Comparison of ENCODE assay signal across 3 fruit fly cellular contexts in the genomic region with DNA sequence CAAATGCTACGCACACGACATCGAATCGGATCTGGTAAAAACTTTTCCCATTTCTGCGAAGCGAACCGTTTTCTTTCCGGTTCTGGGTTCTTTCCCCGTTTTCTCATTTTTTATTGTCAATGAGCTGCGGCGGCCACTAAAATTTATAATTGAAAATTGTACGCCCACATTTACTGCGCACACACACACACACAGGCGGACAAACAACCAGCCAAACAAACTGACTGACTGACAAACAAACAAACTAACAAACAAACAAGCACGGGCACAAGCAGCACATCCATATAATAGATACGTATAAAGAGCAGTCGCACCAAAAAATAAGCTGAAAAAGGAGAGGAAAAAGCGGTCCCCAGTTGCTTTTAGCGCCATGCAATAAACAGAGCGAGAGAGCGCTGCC.
TF ChIP-seq lines count a peak whose summit lies in the region.

No protein-coding gene starts in this region.

- no peak for TF ChIP-seq CTCF in whole organism, embryonic (GFP tag; optimal IDR thresholded peaks at IDR 0.05; lab: Kevin White, UChicago)

TF ChIP-seq in whole organism, embryonic, 481 proteins besides CTCF, POLR2A, EP300 and RAD21:
- TF ChIP-seq CG4360 (GFP tag; IDR thresholded peaks at IDR 0.05; lab: Robert Waterston, UW) = 0 out of 2 replicates have a peak, but pooled peaks have one; percentile 12
- TF ChIP-seq CG6854 (GFP tag; optimal IDR thresholded peaks at IDR 0.05; lab: Kevin White, UChicago) = no peak
- peak; percentile 81 for TF ChIP-seq sens (GFP tag; lab: Kevin White, UChicago)
- no peak for TF ChIP-seq CG8924 (tag; optimal IDR thresholded peaks at IDR 0.05; lab: Kevin White, UChicago)
- peak; percentile 2 to 15 for TF ChIP-seq Trl (optimal IDR thresholded peaks at IDR 0.05; lab: Kevin White, UChicago)
- TF ChIP-seq Trl (GFP tag; optimal IDR thresholded peaks at IDR 0.05; lab: Kevin White, UChicago) = no peak
- TF ChIP-seq CG1792 (GFP tag; optimal IDR thresholded peaks at IDR 0.05; lab: Kevin White, UChicago) = no peak
- peak; percentile 19 for TF ChIP-seq Med (GFP tag; lab: Kevin White, UChicago)
- TF ChIP-seq Bgb (GFP tag; IDR thresholded peaks at IDR 0.05; lab: Robert Waterston, UW; ENCODE audit: partially characterized antibody) = 0 out of 2 replicates have a peak, but pooled peaks have one; percentile 9
- no peak for TF ChIP-seq YL-1 (GFP tag; optimal IDR thresholded peaks at IDR 0.05; lab: Kevin White, UChicago)
- TF ChIP-seq Xrp1 (GFP tag; IDR thresholded peaks at IDR 0.05; lab: Robert Waterston, UW) = 0 out of 2 replicates have a peak, but pooled peaks have one; percentile 18
- peak; percentile 51 for TF ChIP-seq CG13894 (tag; optimal IDR thresholded peaks at IDR 0.05; lab: Kevin White, UChicago)
- peak; percentile 45 for TF ChIP-seq cg (GFP tag; optimal IDR thresholded peaks at IDR 0.05; lab: Kevin White, UChicago)
- 0 out of 3 replicates have a peak, but pooled peaks have one; percentile 39 for TF ChIP-seq ci (GFP tag; IDR thresholded peaks at IDR 0.05; lab: Robert Waterston, UW)
- peak; percentile 41 for TF ChIP-seq abd-A (tag; optimal IDR thresholded peaks at IDR 0.05; lab: Kevin White, UChicago)
- no peak for TF ChIP-seq en (GFP tag; optimal IDR thresholded peaks at IDR 0.05; lab: Kevin White, UChicago)
- TF ChIP-seq yki (optimal IDR thresholded peaks at IDR 0.05; lab: Kevin White, UChicago) = no peak
- TF ChIP-seq Sox100B (GFP tag; optimal IDR thresholded peaks at IDR 0.05; lab: Kevin White, UChicago) = no peak
- no peak for TF ChIP-seq CG30020 (tag; optimal IDR thresholded peaks at IDR 0.05; lab: Kevin White, UChicago)
- no peak for TF ChIP-seq CG12942 (GFP tag; optimal IDR thresholded peaks at IDR 0.05; lab: Kevin White, UChicago)
- no peak for TF ChIP-seq Sry-β (GFP tag; optimal IDR thresholded peaks at IDR 0.05; lab: Kevin White, UChicago)
- no peak for TF ChIP-seq HLH4C (GFP tag; IDR thresholded peaks at IDR 0.05; lab: Robert Waterston, UW; ENCODE audit: partially characterized antibody)
- TF ChIP-seq slp2 (GFP tag; optimal IDR thresholded peaks at IDR 0.05; lab: Kevin White, UChicago) = no peak
- 0 out of 2 replicates have a peak, but pooled peaks have one; percentile 23 for TF ChIP-seq chm (GFP tag; IDR thresholded peaks at IDR 0.05; lab: Robert Waterston, UW)
- peak; percentile 28 for TF ChIP-seq kni (GFP tag; optimal IDR thresholded peaks at IDR 0.05; lab: Kevin White, UChicago)
- peak; percentile 60 for TF ChIP-seq CG5180 (GFP tag; optimal IDR thresholded peaks at IDR 0.05; lab: Kevin White, UChicago)
TF ChIP-seq in whole organism, embryonic: peak in this region for 13.

TF ChIP-seq in whole organism, prepupa, 60 proteins besides CTCF, POLR2A, EP300 and RAD21:
- peak; percentile 61 for TF ChIP-seq fkh (GFP tag; optimal IDR thresholded peaks at IDR 0.05; lab: Kevin White, UChicago)
- TF ChIP-seq Eip78C (GFP tag; lab: Kevin White, UChicago) = no peak
- no peak for TF ChIP-seq CG11294 (GFP tag; IDR thresholded peaks at IDR 0.05; lab: Robert Waterston, UW)
- TF ChIP-seq Eip93F (GFP tag; optimal IDR thresholded peaks at IDR 0.05; lab: Kevin White, UChicago) = no peak

TF ChIP-seq in whole organism, wandering third instar larva, 38 proteins besides CTCF, POLR2A, EP300 and RAD21:
- TF ChIP-seq Dfd (GFP tag; optimal IDR thresholded peaks at IDR 0.05; lab: Kevin White, UChicago) (peak; percentile 3), dsf (GFP tag; optimal IDR thresholded peaks at IDR 0.05; lab: Kevin White, UChicago; ENCODE audit: borderline replicate concordance) (no peak)
